Worm (Caenorhabditis elegans) whole organism, early embryonic: ENCODE data around the gene T04H1.5.

Experiments
- B0310.2 ChIP-seq: sonication (generic microtip); optimal IDR thresholded peaks from 2 replicates; lab custom pipeline; 2016; ENCODE audit warnings: mild to moderate bottlenecking, missing genetic modification characterization, missing compliant biosample characterization
- F13C5.2 ChIP-seq: sonication (generic microtip); optimal IDR thresholded peaks from 2 replicates; lab custom pipeline; 2017; ENCODE audit warnings: mild to moderate bottlenecking, missing genetic modification characterization, inconsistent platforms, missing compliant biosample characterization
- ama-1 ChIP-seq: fragments of 150-350 bp; optimal IDR thresholded peaks from 2 replicates; lab custom pipeline; 2014
- ets-7 ChIP-seq: sonication (generic microtip); optimal IDR thresholded peaks from 2 replicates; lab custom pipeline; 2016; ENCODE audit warnings: missing genotype, missing genetic modification characterization, missing compliant biosample characterization
- flt-1 ChIP-seq: fragments of 200-800 bp; sonication (Bioruptor generic); IDR thresholded peaks from 2 replicates; pipeline ENCODE4 v1.3.6; 2022; ENCODE audit warnings: missing genetic modification characterization, missing compliant biosample characterization
- hmbx-1 ChIP-seq: sonication (generic microtip); optimal IDR thresholded peaks from 2 replicates; lab custom pipeline; 2016; ENCODE audit warnings: mild to moderate bottlenecking, missing genetic modification characterization, missing compliant biosample characterization
- hmg-4 ChIP-seq: fragments of 200-800 bp; sonication (Bioruptor generic); optimal IDR thresholded peaks from 2 replicates; lab custom pipeline; 2018; ENCODE audit warnings: mild to moderate bottlenecking, missing genetic modification characterization, missing compliant biosample characterization
- hnd-1 ChIP-seq: sonication (generic microtip); optimal IDR thresholded peaks from 2 replicates; lab custom pipeline; 2016; ENCODE audit warnings: missing genetic modification characterization, missing compliant biosample characterization
- pes-1 ChIP-seq: fragments of 200-800 bp; sonication (Bioruptor generic); IDR thresholded peaks from 2 replicates; pipeline ENCODE4 v1.3.6; 2022; ENCODE audit warnings: missing genetic modification reagents, missing genetic modification characterization, missing compliant biosample characterization
- sea-1 ChIP-seq: fragments of 200-800 bp; sonication (Bioruptor generic); conservative IDR thresholded peaks from 2 replicates; pipeline ENCODE4 v1.3.6; 2022; ENCODE audit warnings: missing genetic modification characterization, missing compliant biosample characterization
- tbx-37 ChIP-seq: fragments of 200-800 bp; sonication (Bioruptor generic); conservative IDR thresholded peaks from 2 replicates; pipeline ENCODE4 v1.3.6; 2022; ENCODE audit warnings: missing genetic modification reagents, missing genetic modification characterization, missing compliant biosample characterization

DNA sequence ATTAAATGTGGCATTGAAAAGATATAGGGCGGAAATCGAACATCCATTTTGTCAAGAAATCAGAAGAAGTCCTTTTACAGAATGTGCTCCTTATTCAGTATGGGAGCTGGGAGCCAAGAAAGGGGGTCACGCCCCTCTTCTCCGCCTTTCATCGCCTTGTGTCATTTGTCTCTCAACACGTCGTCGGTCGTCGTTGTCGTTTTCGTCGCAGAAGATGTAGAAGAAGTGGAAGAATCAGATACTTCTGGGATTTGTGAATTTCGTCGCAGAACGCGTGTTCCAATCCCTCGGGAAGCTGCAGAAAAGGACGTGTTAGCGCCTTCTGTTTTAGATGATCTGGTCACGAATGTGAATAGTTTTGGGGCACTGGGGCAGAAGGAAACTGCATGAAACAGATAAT, 25.8 kb downstream of the T04H1.5 start, which contains the start of gene bnc-1:
- TF ChIP-seq F13C5.2 (tag; lab: Kevin White, UChicago) (no peak), hmg-4 (no peak), flt-1 (GFP tag; lab: Robert Waterston, UW) (no peak), hnd-1 (tag; lab: Kevin White, UChicago) (no peak), tbx-37 (no peak), ama-1 (no peak), hmbx-1 (tag; lab: Kevin White, UChicago) (no peak), B0310.2 (tag; lab: Kevin White, UChicago) (no peak), ets-7 (tag; lab: Kevin White, UChicago) (no peak), pes-1 (GFP tag; lab: Robert Waterston, UW) (no peak), sea-1 (no peak)
